Worm (Caenorhabditis elegans) whole organism, L2 larva: Measurements from ENCODE around the gene F14F7.4.

Experiments
- C34F6.9 ChIP-seq: fragments of 150-350 bp; optimal IDR thresholded peaks from 2 replicates; lab custom pipeline; 2014; ENCODE audit warnings: missing biosample characterization, missing genetic modification characterization
- R02D3.7 ChIP-seq: fragments of 150-350 bp; optimal IDR thresholded peaks from 2 replicates; lab custom pipeline; 2014; ENCODE audit warnings: missing biosample characterization, missing genetic modification characterization
- aly-2 ChIP-seq: fragments of 150-350 bp; optimal IDR thresholded peaks from 2 replicates; lab custom pipeline; 2014; ENCODE audit warnings: missing biosample characterization, missing genetic modification characterization
- elt-3 ChIP-seq: sonication (generic microtip); optimal IDR thresholded peaks from 2 replicates; lab custom pipeline; 2017; ENCODE audit warnings: missing biosample characterization, missing genetic modification characterization
- lin-11 ChIP-seq: fragments of 150-350 bp; sonication (generic microtip); optimal IDR thresholded peaks from 2 replicates; lab custom pipeline; 2014; ENCODE audit warnings: missing biosample characterization, missing genetic modification characterization, inconsistent platforms, mixed read lengths
- lin-13 ChIP-seq: fragments of 150-350 bp; optimal IDR thresholded peaks from 2 replicates; lab custom pipeline; 2014; ENCODE audit warnings: missing biosample characterization, missing genetic modification reagents, missing genetic modification characterization
- lsy-2 ChIP-seq, 2 experiments: fragments of 150-350 bp in 1 of 2; sonication (generic microtip) in 1 of 2; optimal IDR thresholded peaks; 2 replicates each; lab custom pipeline; 2014 to 2017; ENCODE audit warnings: missing biosample characterization in 2 of 2, missing genetic modification characterization in 2 of 2
- mdl-1 ChIP-seq, 2 experiments: fragments of 150-350 bp in 1 of 2; sonication (generic microtip) in 1 of 2; optimal IDR thresholded peaks; 2 replicates each; lab custom pipeline; 2017; ENCODE audit warnings: missing biosample characterization in 2 of 2, missing genetic modification characterization in 2 of 2
- nhr-12 ChIP-seq: fragments of 150-350 bp; optimal IDR thresholded peaks from 2 replicates; lab custom pipeline; 2014; ENCODE audit warnings: missing biosample characterization, missing genetic modification characterization
- nhr-237 ChIP-seq: fragments of 150-350 bp; optimal IDR thresholded peaks from 2 replicates; lab custom pipeline; 2014; ENCODE audit warnings: missing biosample characterization, missing genetic modification characterization
- skn-1 ChIP-seq: sonication (generic microtip); optimal IDR thresholded peaks from 2 replicates; lab custom pipeline; 2017; ENCODE audit warnings: missing biosample characterization, missing genetic modification characterization
- unc-39 ChIP-seq: fragments of 150-350 bp; optimal IDR thresholded peaks from 2 replicates; lab custom pipeline; 2014; ENCODE audit warnings: missing biosample characterization, missing genetic modification characterization
- zag-1 ChIP-seq: fragments of 150-350 bp; optimal IDR thresholded peaks from 2 replicates; lab custom pipeline; 2014; ENCODE audit warnings: missing biosample characterization, missing genetic modification characterization

DNA sequence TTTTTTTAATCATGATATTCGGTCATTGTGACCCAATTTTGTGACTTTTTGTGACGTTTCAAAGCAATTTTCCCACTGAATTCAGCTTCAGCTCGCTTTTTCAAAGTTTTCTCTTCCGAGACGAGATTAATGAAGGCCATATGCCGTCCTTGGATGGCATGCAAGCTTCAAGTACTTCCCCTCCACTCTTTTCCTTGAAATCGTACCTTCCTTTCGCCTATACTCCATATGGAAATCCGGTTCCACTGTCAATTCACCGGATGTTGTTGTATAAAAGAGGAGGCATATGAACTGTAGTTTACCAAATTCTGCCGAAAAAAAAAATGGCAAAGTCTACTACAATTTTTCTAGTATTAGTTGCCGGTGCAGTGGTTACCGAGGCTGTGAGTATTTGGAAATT lies 48.7 kb downstream of the F14F7.4 start, which contains the start of gene ZK1010.4:
- TF ChIP-seq elt-3 (tag; lab: Kevin White, UChicago), result no peak
- TF ChIP-seq C34F6.9 (tag; lab: Kevin White, UChicago), result no peak
- TF ChIP-seq nhr-237, result no peak
- TF ChIP-seq aly-2 (tag; lab: Kevin White, UChicago), result no peak
- no peak for TF ChIP-seq nhr-12 (tag; lab: Kevin White, UChicago)
- TF ChIP-seq lsy-2 (tag; optimal IDR thresholded peaks at IDR 0.05; lab: Kevin White, UChicago), result no peak
- TF ChIP-seq lin-11 (tag; lab: Kevin White, UChicago), result no peak
- no peak for TF ChIP-seq unc-39
- no peak for TF ChIP-seq skn-1 (tag; lab: Kevin White, UChicago)
- TF ChIP-seq R02D3.7 (tag; lab: Kevin White, UChicago), result no peak
- no peak for TF ChIP-seq mdl-1 (tag; optimal IDR thresholded peaks at IDR 0.05; lab: Kevin White, UChicago)
- no peak for TF ChIP-seq lin-13 (GFP tag; lab: Kevin White, UChicago)
- TF ChIP-seq zag-1, result no peak
